ENCODE assay signal across 3 worm cellular contexts in the genomic region with DNA sequence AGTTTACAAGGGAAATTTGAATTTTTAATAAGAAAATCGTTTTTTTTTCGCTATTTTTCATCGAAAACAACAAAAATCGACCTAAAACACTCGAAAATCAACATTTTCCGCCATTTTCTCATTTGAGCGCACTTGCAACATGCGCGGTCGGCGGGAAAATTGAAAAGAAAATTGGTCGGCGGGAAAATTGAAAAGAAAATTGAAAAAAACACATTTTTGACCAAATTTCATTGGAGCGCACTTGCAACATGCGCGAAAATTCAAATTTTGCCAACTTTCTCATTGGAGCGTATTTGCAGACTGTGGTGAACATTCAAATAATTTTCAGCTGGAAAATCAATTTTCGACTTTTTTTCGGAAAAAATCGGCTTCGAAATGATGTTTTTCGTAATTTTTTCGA.
TF ChIP-seq lines count a peak whose summit lies in the region.

No protein-coding gene starts in this region.

TF ChIP-seq in whole organism, L3 larva, 47 proteins besides CTCF, POLR2A, EP300 and RAD21:
- no peak for TF ChIP-seq mml-1 (tag; optimal IDR thresholded peaks at IDR 0.05; lab: Kevin White, UChicago)
- peak; percentile 18 for TF ChIP-seq lin-15B (tag; optimal IDR thresholded peaks at IDR 0.05; lab: Kevin White, UChicago)

TF ChIP-seq in whole organism, L4 larva, 104 proteins besides CTCF, POLR2A, EP300 and RAD21:
- TF ChIP-seq lin-38 (GFP tag; IDR thresholded peaks at IDR 0.05; lab: Robert Waterston, UW) (peak; percentile 92), saeg-2 (GFP tag; IDR thresholded peaks at IDR 0.05; lab: Robert Waterston, UW) (no peak), aha-1 (tag; lab: Kevin White, UChicago) (no peak), nhr-41 (GFP tag; IDR thresholded peaks at IDR 0.05; lab: Robert Waterston, UW) (no peak)
TF ChIP-seq in whole organism, L4 larva: peak in this region for 1.

TF ChIP-seq in whole organism, young adult, 124 proteins besides CTCF, POLR2A, EP300 and RAD21:
- TF ChIP-seq ztf-3 (GFP tag; optimal IDR thresholded peaks at IDR 0.05; lab: Kevin White, UChicago) (no peak), mcd-1 (GFP tag; IDR thresholded peaks at IDR 0.05; lab: Robert Waterston, UW) (peak; percentile 82), xnd-1 (tag; optimal IDR thresholded peaks at IDR 0.05; lab: Kevin White, UChicago) (peak; percentile 48), madf-8 (GFP tag; conservative IDR thresholded peaks at IDR 0.05; lab: Robert Waterston, UW) (peak; percentile 42; the same call in 1 of the 2 replicates), dox-1 (GFP tag; IDR thresholded peaks at IDR 0.05; lab: Robert Waterston, UW) (0 out of 2 replicates have a peak, but pooled peaks have one; percentile 38), ztf-25 (GFP tag; IDR thresholded peaks at IDR 0.05; lab: Robert Waterston, UW) (no peak), attf-3 (GFP tag; conservative IDR thresholded peaks at IDR 0.05; lab: Robert Waterston, UW) (no peak), lin-54 (GFP tag; optimal IDR thresholded peaks at IDR 0.05; lab: Kevin White, UChicago) (peak; percentile 56), snpc-3.4 (tag; optimal IDR thresholded peaks at IDR 0.05; lab: Kevin White, UChicago) (no peak), efl-1 (GFP tag; optimal IDR thresholded peaks at IDR 0.05; lab: Kevin White, UChicago) (peak; percentile 78), madf-3 (GFP tag; IDR thresholded peaks at IDR 0.05; lab: Robert Waterston, UW) (no peak), madf-6 (GFP tag; IDR thresholded peaks at IDR 0.05; lab: Robert Waterston, UW) (peak; percentile 66), dpl-1 (GFP tag; optimal IDR thresholded peaks at IDR 0.05; lab: Kevin White, UChicago) (peak; percentile 3), F49E8.2 (tag; optimal IDR thresholded peaks at IDR 0.05; lab: Kevin White, UChicago; ENCODE audit: insufficient read depth) (peak; percentile 40)
TF ChIP-seq in whole organism, young adult: peak in this region for 9.
